Worm (Caenorhabditis elegans) whole organism, L4 larva: ENCODE data around the gene C39B10.5.

ENCODE experiments used
- F49E8.2 ChIP-seq: sonication (generic microtip); optimal IDR thresholded peaks from 2 replicates; lab custom pipeline; 2016; ENCODE audit warnings: missing compliant biosample characterization, mild to moderate bottlenecking, missing genetic modification characterization, borderline replicate concordance
- aha-1 ChIP-seq: fragments of 150-350 bp; peaks from one replicate; lab custom pipeline; 2014; ENCODE audit warnings: missing biosample characterization, missing genetic modification characterization
- ceh-44 ChIP-seq: fragments of 200-800 bp; sonication (Bioruptor generic); IDR thresholded peaks from 2 replicates; pipeline ENCODE4 v1.3.6; 2022; ENCODE audit warnings: missing genetic modification reagents, missing genetic modification characterization, missing compliant biosample characterization
- hif-1 ChIP-seq, 2 experiments: sonication (generic microtip); optimal IDR thresholded peaks; 2 replicates each; lab custom pipeline; 2016 to 2017; ENCODE audit warnings: missing compliant biosample characterization in 2 of 2, missing genetic modification characterization in 2 of 2, missing genetic modification reagents in 2 of 2, missing genotype in 2 of 2, mild to moderate bottlenecking in 1 of 2
- lin-39 ChIP-seq: fragments of 150-350 bp; optimal IDR thresholded peaks from 2 replicates; lab custom pipeline; 2014; ENCODE audit warnings: missing biosample characterization, missing genetic modification reagents, missing genetic modification characterization
- mes-2 ChIP-seq: sonication (generic microtip); optimal IDR thresholded peaks from 2 replicates; lab custom pipeline; 2016; ENCODE audit warnings: missing genotype, mild to moderate bottlenecking, missing genetic modification characterization, missing compliant biosample characterization; ENCODE audit not compliant: poor library complexity, severe bottlenecking
- nhr-42 ChIP-seq: fragments of 200-800 bp; sonication (Bioruptor generic); IDR thresholded peaks from 2 replicates; pipeline ENCODE4 v1.3.6; 2022; ENCODE audit warnings: missing genetic modification characterization, missing compliant biosample characterization
- nhr-6 ChIP-seq: fragments of 150-350 bp; optimal IDR thresholded peaks from 2 replicates; lab custom pipeline; 2014; ENCODE audit warnings: missing biosample characterization, missing genetic modification characterization
- saeg-2 ChIP-seq: fragments of 200-800 bp; sonication (Bioruptor generic); IDR thresholded peaks from 2 replicates; pipeline ENCODE4 v1.3.6; 2022; ENCODE audit warnings: missing genetic modification reagents, missing genetic modification characterization, missing compliant biosample characterization
- unc-62 ChIP-seq, 3 experiments: fragments of 150-350 bp in 1 of 3; sonication (generic microtip); optimal IDR thresholded peaks in 2 of 3; peaks in 1 of 3; 1 replicate in 1 of 3; 2 replicates in 2 of 3; lab custom pipeline; 2014 to 2017; ENCODE audit warnings: missing biosample characterization in 3 of 3, missing genetic modification characterization in 3 of 3, missing genetic modification reagents in 3 of 3, missing genotype in 1 of 3

The C39B10.5 gene

ce11 chrX:10491875-10492523 lies 44.9 kb downstream of the C39B10.5 start:
- no peak for TF ChIP-seq nhr-42 (GFP tag; lab: Robert Waterston, UW)
- TF ChIP-seq hif-1 (tag; optimal IDR thresholded peaks at IDR 0.05; lab: Kevin White, UChicago): no peak
- no peak for TF ChIP-seq saeg-2 (GFP tag; lab: Robert Waterston, UW)
- no peak for TF ChIP-seq F49E8.2
- no peak for TF ChIP-seq mes-2 (tag; lab: Kevin White, UChicago)
- TF ChIP-seq nhr-6 (tag; lab: Kevin White, UChicago): no peak
- TF ChIP-seq unc-62 (GFP tag; optimal IDR thresholded peaks at IDR 0.05 in 1 of 2; lab: Kevin White, UChicago): peak in 1 of 2 experiments; percentile 96
- no peak for TF ChIP-seq unc-62 (tag; optimal IDR thresholded peaks at IDR 0.05; lab: Kevin White, UChicago)
- peak; percentile 78 for TF ChIP-seq aha-1 (tag; lab: Kevin White, UChicago)
- TF ChIP-seq ceh-44 (GFP tag; lab: Robert Waterston, UW): no peak
- TF ChIP-seq lin-39 (tag; lab: Kevin White, UChicago): no peak
